Fruit fly (Drosophila melanogaster) whole organism, prepupa: Measurements from ENCODE around the gene Galphai.

Experiments used
- CG10631 ChIP-seq: fragments of 200-800 bp; sonication (Bioruptor generic); optimal IDR thresholded peaks from 2 replicates; lab custom pipeline; 2016; ENCODE audit warnings: missing biosample characterization, missing genetic modification characterization
- CG11294 ChIP-seq: fragments of 200-800 bp; sonication (Bioruptor generic); IDR thresholded peaks from 2 replicates; pipeline ENCODE4 v1.3.6; 2022; ENCODE audit warnings: missing biosample characterization, missing genetic modification characterization
- CG11762 ChIP-seq: fragments of 200-800 bp; sonication (Bioruptor generic); optimal IDR thresholded peaks from 3 replicates; lab custom pipeline; 2016; ENCODE audit warnings: missing biosample characterization, missing genetic modification characterization; ENCODE audit not compliant: insufficient read depth
- CG15336 ChIP-seq: fragments of 200-800 bp; sonication (Bioruptor generic); IDR thresholded peaks from 2 replicates; pipeline ENCODE4 v1.3.6; 2022; ENCODE audit warnings: missing biosample characterization, missing genetic modification characterization
- CG16779 ChIP-seq: fragments of 200-800 bp; sonication (Bioruptor generic); optimal IDR thresholded peaks from 3 replicates; lab custom pipeline; 2017; ENCODE audit warnings: missing biosample characterization, mild to moderate bottlenecking, missing genetic modification characterization
- CG3032 ChIP-seq: fragments of 200-800 bp; optimal IDR thresholded peaks from 2 replicates; lab custom pipeline; 2019; ENCODE audit warnings: missing biosample characterization, mild to moderate bottlenecking, missing genetic modification characterization, moderate library complexity
- CG34406 ChIP-seq: fragments of 200-800 bp; sonication (Bioruptor generic); optimal IDR thresholded peaks from 3 replicates; lab custom pipeline; 2016; ENCODE audit warnings: missing biosample characterization, missing genetic modification characterization
- CG4318 ChIP-seq: fragments of 200-800 bp; sonication (Bioruptor generic); optimal IDR thresholded peaks from 3 replicates; lab custom pipeline; 2017; ENCODE audit warnings: missing biosample characterization, mild to moderate bottlenecking, missing genetic modification characterization
- CG6163 ChIP-seq: fragments of 200-800 bp; sonication (Bioruptor generic); IDR thresholded peaks from 3 replicates; pipeline ENCODE4 v1.3.6; 2022; ENCODE audit warnings: missing biosample characterization, missing genetic modification characterization
- CG6276 ChIP-seq: fragments of 200-800 bp; sonication (Bioruptor generic); optimal IDR thresholded peaks from 2 replicates; lab custom pipeline; 2017; ENCODE audit warnings: missing biosample characterization, mild to moderate bottlenecking, missing genetic modification characterization
- CG6792 ChIP-seq: fragments of 200-800 bp; sonication (Bioruptor generic); optimal IDR thresholded peaks from 3 replicates; lab custom pipeline; 2016; ENCODE audit warnings: missing biosample characterization, missing genetic modification characterization
- CG6808 ChIP-seq: fragments of 200-800 bp; sonication (Bioruptor generic); optimal IDR thresholded peaks from 3 replicates; lab custom pipeline; 2017; ENCODE audit warnings: missing biosample characterization, missing genetic modification characterization, mild to moderate bottlenecking, moderate library complexity, missing genetic modification reagents
- CG6854 ChIP-seq: fragments of 200-800 bp; sonication (Bioruptor generic); optimal IDR thresholded peaks from 2 replicates; lab custom pipeline; 2017; ENCODE audit warnings: missing biosample characterization, mild to moderate bottlenecking, missing genetic modification characterization
- CG8119 ChIP-seq: fragments of 200-800 bp; sonication (Bioruptor generic); IDR thresholded peaks from 3 replicates; pipeline ENCODE4 v1.3.6; 2022; ENCODE audit warnings: missing biosample characterization, missing genetic modification characterization
- CG9139 ChIP-seq: fragments of 200-800 bp; sonication (Bioruptor generic); optimal IDR thresholded peaks from 3 replicates; lab custom pipeline; 2017; ENCODE audit warnings: missing biosample characterization, mild to moderate bottlenecking, missing genetic modification characterization
- Eip75B ChIP-seq: fragments of 200-800 bp; sonication (Bioruptor generic); optimal IDR thresholded peaks from 3 replicates; lab custom pipeline; 2016; ENCODE audit warnings: missing biosample characterization, missing genetic modification characterization
- Eip78C ChIP-seq: fragments of 200-800 bp; sonication (Bioruptor generic); peaks from one replicate; lab custom pipeline; 2016; ENCODE audit warnings: missing biosample characterization, missing genetic modification characterization
- Eip93F ChIP-seq: fragments of 200-800 bp; sonication (Bioruptor generic); optimal IDR thresholded peaks from 2 replicates; lab custom pipeline; 2016; ENCODE audit warnings: missing biosample characterization, mild to moderate bottlenecking, missing genetic modification characterization
- Gug ChIP-seq: fragments of 200-800 bp; sonication (Bioruptor generic); IDR thresholded peaks from 2 replicates; pipeline ENCODE4 v1.3.6; 2022; ENCODE audit warnings: missing biosample characterization, missing genetic modification characterization
- Hr39 ChIP-seq: fragments of 200-800 bp; sonication (Bioruptor generic); optimal IDR thresholded peaks from 2 replicates; lab custom pipeline; 2016; ENCODE audit warnings: missing biosample characterization, missing genetic modification characterization
- Hr4 ChIP-seq: fragments of 200-800 bp; sonication (Bioruptor generic); optimal IDR thresholded peaks from 3 replicates; lab custom pipeline; 2016; ENCODE audit warnings: missing biosample characterization, missing genetic modification characterization
- OdsH ChIP-seq: fragments of 200-800 bp; sonication (Bioruptor generic); optimal IDR thresholded peaks from 3 replicates; lab custom pipeline; 2016; ENCODE audit warnings: missing biosample characterization, missing genetic modification characterization
- Smox ChIP-seq: fragments of 200-800 bp; sonication (Bioruptor generic); optimal IDR thresholded peaks from 3 replicates; lab custom pipeline; 2016; ENCODE audit warnings: missing biosample characterization, missing genetic modification characterization
- achi ChIP-seq: fragments of 200-800 bp; sonication (Bioruptor generic); optimal IDR thresholded peaks from 3 replicates; lab custom pipeline; 2016; ENCODE audit warnings: missing biosample characterization, missing genetic modification characterization
- acj6 ChIP-seq: fragments of 200-800 bp; sonication (Bioruptor generic); optimal IDR thresholded peaks from 3 replicates; lab custom pipeline; 2016; ENCODE audit warnings: missing biosample characterization, missing genetic modification characterization
- dac ChIP-seq: fragments of 200-800 bp; sonication (Bioruptor generic); optimal IDR thresholded peaks from 2 replicates; lab custom pipeline; 2017; ENCODE audit warnings: missing biosample characterization, mild to moderate bottlenecking, missing genetic modification characterization
- eg ChIP-seq: fragments of 200-800 bp; sonication (Bioruptor generic); IDR thresholded peaks from 3 replicates; pipeline ENCODE4 v1.3.6; 2022; ENCODE audit warnings: missing biosample characterization, missing genetic modification characterization
- esn ChIP-seq: fragments of 200-800 bp; sonication (Bioruptor generic); optimal IDR thresholded peaks from 2 replicates; lab custom pipeline; 2016; ENCODE audit warnings: missing biosample characterization, mild to moderate bottlenecking, missing genetic modification characterization, moderate library complexity
- fd85E ChIP-seq: fragments of 200-800 bp; sonication (Bioruptor generic); optimal IDR thresholded peaks from 3 replicates; lab custom pipeline; 2016; ENCODE audit warnings: missing biosample characterization, missing genetic modification characterization
- net ChIP-seq: fragments of 200-800 bp; sonication (Bioruptor generic); optimal IDR thresholded peaks from 3 replicates; lab custom pipeline; 2016; ENCODE audit warnings: missing biosample characterization, missing genetic modification characterization
- pdm3 ChIP-seq: fragments of 200-800 bp; sonication (Bioruptor generic); optimal IDR thresholded peaks from 3 replicates; lab custom pipeline; 2016; ENCODE audit warnings: missing biosample characterization, missing genetic modification characterization
- ss ChIP-seq, 2 experiments: fragments of 200-800 bp; sonication (Bioruptor generic); optimal IDR thresholded peaks; 2 replicates in 1 of 2; 3 replicates in 1 of 2; lab custom pipeline; 2017 to 2018; ENCODE audit warnings: mild to moderate bottlenecking in 2 of 2, missing biosample characterization in 2 of 2, missing genetic modification characterization in 2 of 2, moderate library complexity in 1 of 2
- svp ChIP-seq: fragments of 200-800 bp; sonication (Bioruptor generic); peaks from one replicate; lab custom pipeline; 2016; ENCODE audit warnings: missing biosample characterization, missing genetic modification characterization

Galphai gene

dm6 chr3L:6934799-6935318 lies 45.0 kb downstream of the Galphai start:
- TF ChIP-seq ss (GFP tag; optimal IDR thresholded peaks at IDR 0.05; lab: Kevin White, UChicago), result peak in 1 of 2 experiments; percentile 39
- TF ChIP-seq eg (GFP tag; lab: Robert Waterston, UW), result peak; percentile 73
- no peak for TF ChIP-seq svp (GFP tag; lab: Kevin White, UChicago)
- TF ChIP-seq CG8119 (GFP tag; lab: Robert Waterston, UW), result peak; percentile 63
- peak; percentile 11 for TF ChIP-seq CG6808 (GFP tag; lab: Kevin White, UChicago)
- no peak for TF ChIP-seq fd85E (GFP tag; lab: Kevin White, UChicago)
- TF ChIP-seq CG6163 (GFP tag; lab: Robert Waterston, UW), result peak; percentile 65; the same call in 2 of the 3 replicates
- 0 out of 2 replicates have a peak, but pooled peaks have one; percentile 13 for TF ChIP-seq Gug (GFP tag; lab: Robert Waterston, UW)

- TF ChIP-seq CG6854 (GFP tag; lab: Kevin White, UChicago) (no peak), CG11762 (GFP tag; lab: Kevin White, UChicago) (no peak), Eip93F (no peak), eg (GFP tag; lab: Robert Waterston, UW) (no peak), CG10631 (GFP tag; lab: Kevin White, UChicago) (no peak), Eip75B (GFP tag; lab: Kevin White, UChicago) (no peak), OdsH (no peak), Hr4 (GFP tag; lab: Kevin White, UChicago) (no peak), CG3032 (tag; lab: Kevin White, UChicago) (no peak)
Observed at dm6 chr3L:6932626-6933025, 47.2 kb downstream of the Galphai start, which contains the start of gene CG14820. Gene CG14820 (plus strand): TSS chr3L:6932926.

- TF ChIP-seq Smox (no peak), CG4318 (GFP tag; lab: Kevin White, UChicago) (no peak), CG34406 (no peak), net (no peak), dac (GFP tag; lab: Kevin White, UChicago) (no peak), pdm3 (GFP tag; lab: Kevin White, UChicago) (no peak), Hr39 (GFP tag; lab: Kevin White, UChicago) (no peak), CG6808 (GFP tag; lab: Kevin White, UChicago) (no peak), CG15336 (GFP tag; lab: Robert Waterston, UW) (no peak), esn (no peak), eg (GFP tag; lab: Robert Waterston, UW) (no peak), Eip78C (no peak), CG11294 (GFP tag; lab: Robert Waterston, UW) (no peak), CG3032 (tag; lab: Kevin White, UChicago) (no peak), CG6792 (GFP tag; lab: Kevin White, UChicago) (no peak), CG9139 (GFP tag; lab: Kevin White, UChicago) (no peak), CG10631 (GFP tag; lab: Kevin White, UChicago) (no peak)
Observed at dm6 chr3L:6931850-6932249, 48.0 kb downstream of the Galphai start, which contains the start of gene CG45413. Gene CG45413 (minus strand): TSS chr3L:6931950.

- TF ChIP-seq acj6 (GFP tag; lab: Kevin White, UChicago) (no peak), ss (GFP tag; optimal IDR thresholded peaks at IDR 0.05; lab: Kevin White, UChicago) (no peak), achi (GFP tag; lab: Kevin White, UChicago) (no peak), Eip78C (peak; percentile 48), CG6276 (GFP tag; lab: Kevin White, UChicago) (no peak), CG16779 (tag; lab: Kevin White, UChicago) (no peak), CG15336 (GFP tag; lab: Robert Waterston, UW) (no peak)
Observed at dm6 chr3L:6925843-6926242, 54.0 kb downstream of the Galphai start.
